Fruit fly (Drosophila melanogaster): ENCODE measurements around the gene CG43376.

The CG43376 gene

dm6 chr2L:13793405-13793804, 19.6 kb downstream of the CG43376 start, which contains the start of gene Sec71 (continued):
- TF ChIP-seq CG2129 (GFP tag; IDR thresholded peaks at IDR 0.05; ENCODE audit: partially characterized antibody) (no peak), CG18476 (GFP tag; optimal IDR thresholded peaks at IDR 0.05) (no peak), CG6654 (GFP tag; optimal IDR thresholded peaks at IDR 0.05) (no peak), CG11723 (GFP tag; optimal IDR thresholded peaks at IDR 0.05) (no peak), NK7.1 (GFP tag; optimal IDR thresholded peaks at IDR 0.05) (no peak), CG11247 (GFP tag; IDR thresholded peaks at IDR 0.05) (no peak), CG9932 (GFP tag; IDR thresholded peaks at IDR 0.05) (no peak), org-1 (GFP tag; optimal IDR thresholded peaks at IDR 0.05) (no peak), CG11696 (GFP tag; IDR thresholded peaks at IDR 0.05) (no peak), ash1 (GFP tag; optimal IDR thresholded peaks at IDR 0.05) (no peak), Hsf (GFP tag; optimal IDR thresholded peaks at IDR 0.05) (no peak), CG3065 (GFP tag; optimal IDR thresholded peaks at IDR 0.05) (no peak), CG18764 (GFP tag; optimal IDR thresholded peaks at IDR 0.05) (no peak), CG6813 (GFP tag; optimal IDR thresholded peaks at IDR 0.05) (no peak), CG17328 (GFP tag; IDR thresholded peaks at IDR 0.05) (no peak), Gsc (GFP tag; IDR thresholded peaks at IDR 0.05) (no peak), Ets97D (GFP tag; optimal IDR thresholded peaks at IDR 0.05) (peak; percentile 62), ham (GFP tag; IDR thresholded peaks at IDR 0.05) (no peak), CG12659 (GFP tag; optimal IDR thresholded peaks at IDR 0.05) (peak; percentile 39), CG6791 (GFP tag; IDR thresholded peaks at IDR 0.05; ENCODE audit: partially characterized antibody) (no peak), Hr39 (optimal IDR thresholded peaks at IDR 0.05) (no peak), scrt (GFP tag; optimal IDR thresholded peaks at IDR 0.05) (no peak), CG10274 (GFP tag; optimal IDR thresholded peaks at IDR 0.05) (no peak), CG4617 (GFP tag; optimal IDR thresholded peaks at IDR 0.05; ENCODE audit: borderline replicate concordance) (peak; percentile 86), Vsx1 (GFP tag; optimal IDR thresholded peaks at IDR 0.05) (no peak), mld (GFP tag; IDR thresholded peaks at IDR 0.05; ENCODE audit: partially characterized antibody) (no peak), CG7745 (tag; optimal IDR thresholded peaks at IDR 0.05) (no peak), eve (GFP tag; optimal IDR thresholded peaks at IDR 0.05) (no peak), CG3407 (GFP tag; optimal IDR thresholded peaks at IDR 0.05) (no peak), CG17359 (tag; optimal IDR thresholded peaks at IDR 0.05) (no peak), CG30403 (GFP tag; optimal IDR thresholded peaks at IDR 0.05) (peak; percentile 2), vnd (GFP tag; IDR thresholded peaks at IDR 0.05; ENCODE audit: partially characterized antibody) (no peak), nmo (GFP tag; optimal IDR thresholded peaks at IDR 0.05) (peak; percentile 29), Jarid2 (GFP tag; optimal IDR thresholded peaks at IDR 0.05) (no peak), CG3726 (GFP tag; IDR thresholded peaks at IDR 0.05) (no peak), MTF-1 (GFP tag; optimal IDR thresholded peaks at IDR 0.05; ENCODE audit: borderline replicate concordance) (no peak), Xrp1 (GFP tag; IDR thresholded peaks at IDR 0.05) (no peak), CG6683 (GFP tag; optimal IDR thresholded peaks at IDR 0.05) (no peak), Hr78 (GFP tag; optimal IDR thresholded peaks at IDR 0.05) (no peak), chinmo (GFP tag; IDR thresholded peaks at IDR 0.05; ENCODE audit: partially characterized antibody) (no peak), grau (tag; optimal IDR thresholded peaks at IDR 0.05) (no peak), Blimp-1 (GFP tag; optimal IDR thresholded peaks at IDR 0.05) (no peak), eyg (GFP tag; optimal IDR thresholded peaks at IDR 0.05) (no peak), knrl (GFP tag; IDR thresholded peaks at IDR 0.05; ENCODE audit: partially characterized antibody) (no peak), CG2678 (tag; optimal IDR thresholded peaks at IDR 0.05) (no peak), CG14014 (GFP tag; IDR thresholded peaks at IDR 0.05) (no peak), CG17385 (GFP tag; optimal IDR thresholded peaks at IDR 0.05) (no peak), Fer2 (tag; optimal IDR thresholded peaks at IDR 0.05) (no peak), gt (GFP tag; IDR thresholded peaks at IDR 0.05) (no peak), Scr (GFP tag; IDR thresholded peaks at IDR 0.05; ENCODE audit: partially characterized antibody) (no peak; the same call in 1 of the 2 replicates), CG4404 (GFP tag; IDR thresholded peaks at IDR 0.05) (no peak)

Data from whole organism, embryonic.